Worm (Caenorhabditis elegans) whole organism, young adult: ENCODE measurements around the gene skih-2.

Experiments
- Y53G8AR.9 ChIP-seq: fragments of 200-800 bp; sonication (Bioruptor generic); conservative IDR thresholded peaks from 2 replicates; pipeline ENCODE4 v1.3.6; 2022; ENCODE audit warnings: missing genetic modification reagents, missing genetic modification characterization, missing compliant biosample characterization
- hsf-1 ChIP-seq: fragments of 200-800 bp; sonication (Bioruptor generic); IDR thresholded peaks from 2 replicates; pipeline ENCODE4 v1.3.6; 2022; ENCODE audit warnings: missing genetic modification reagents, missing genetic modification characterization, missing compliant biosample characterization
- nfya-1 ChIP-seq: sonication (generic microtip); optimal IDR thresholded peaks from 2 replicates; lab custom pipeline; 2017; ENCODE audit warnings: antibody characterized with exemption, missing compliant biosample characterization, missing genetic modification characterization, borderline replicate concordance; ENCODE audit not compliant: insufficient read depth

ce11 chrIV:11146962-11147470 is 4.9 kb upstream of the skih-2 start, which contains the start of gene pigq-1:
- TF ChIP-seq hsf-1 (GFP tag; lab: Robert Waterston, UW) (0 out of 2 replicates have a peak, but pooled peaks have one; percentile 67), Y53G8AR.9 (GFP tag; lab: Robert Waterston, UW) (peak; percentile 84), nfya-1 (no peak)
